Worm (Caenorhabditis elegans): ENCODE measurements around the gene srg-53.

- no peak for TF ChIP-seq tbx-2 (tag; optimal IDR thresholded peaks at IDR 0.05)
- no peak for TF ChIP-seq mef-2 (tag; optimal IDR thresholded peaks at IDR 0.05)
- no peak for TF ChIP-seq unc-62 (GFP tag; optimal IDR thresholded peaks at IDR 0.05)
- no peak for TF ChIP-seq mep-1 (tag; optimal IDR thresholded peaks at IDR 0.05)
- TF ChIP-seq ama-1 (optimal IDR thresholded peaks at IDR 0.05) = no peak
- no peak for TF ChIP-seq egl-27 (tag; optimal IDR thresholded peaks at IDR 0.05)
- TF ChIP-seq pqm-1 (tag; optimal IDR thresholded peaks at IDR 0.05) = no peak
- no peak for TF ChIP-seq C34B4.2 (tag; optimal IDR thresholded peaks at IDR 0.05)
- no peak for TF ChIP-seq sox-4 (tag; optimal IDR thresholded peaks at IDR 0.05)
Measured at ce11 chrV:915716-916115, 36.4 kb downstream of the srg-53 start.

Measured in whole organism, L1 larva.